Fruit fly (Drosophila melanogaster) whole organism, wandering third instar larva: Measurements from ENCODE around the gene Nf-YA.

Experiments
- Abd-B ChIP-seq: fragments of >200 bp; optimal IDR thresholded peaks from 2 replicates; lab custom pipeline; 2017; ENCODE audit warnings: missing biosample characterization, missing genetic modification characterization
- CG32264 ChIP-seq: fragments of 200-800 bp; sonication (Bioruptor generic); optimal IDR thresholded peaks from 2 replicates; lab custom pipeline; 2016; ENCODE audit warnings: missing biosample characterization, missing genetic modification characterization
- CG9705 ChIP-seq: fragments of 200-800 bp; sonication (Bioruptor generic); optimal IDR thresholded peaks from 2 replicates; lab custom pipeline; 2018; ENCODE audit warnings: missing biosample characterization, mild to moderate bottlenecking, missing genetic modification characterization
- CrebA ChIP-seq: fragments of 200-800 bp; sonication (Bioruptor generic); optimal IDR thresholded peaks from 2 replicates; lab custom pipeline; 2016; ENCODE audit warnings: missing biosample characterization, mild to moderate bottlenecking, missing genetic modification characterization, borderline replicate concordance
- Dfd ChIP-seq: fragments of >200 bp; optimal IDR thresholded peaks from 2 replicates; lab custom pipeline; 2017; ENCODE audit warnings: missing biosample characterization, missing genetic modification characterization
- Dif ChIP-seq: fragments of 200-275, 200-300 bp; sonication (Bioruptor generic); optimal IDR thresholded peaks from 2 replicates; lab custom pipeline; 2018; ENCODE audit warnings: missing biosample characterization, missing genetic modification characterization; ENCODE audit not compliant: partially characterized antibody
- GATAd ChIP-seq: sonication (Bioruptor generic); optimal IDR thresholded peaks from 2 replicates; lab custom pipeline; 2016; ENCODE audit warnings: missing biosample characterization, missing genetic modification characterization
- HLH106 ChIP-seq: fragments of 200-800 bp; optimal IDR thresholded peaks from 3 replicates; lab custom pipeline; 2019; ENCODE audit warnings: missing biosample characterization, mild to moderate bottlenecking, missing genetic modification characterization, moderate library complexity
- Hnf4 ChIP-seq: fragments of 200-800 bp; sonication (Bioruptor generic); optimal IDR thresholded peaks from 2 replicates; lab custom pipeline; 2016; ENCODE audit warnings: missing biosample characterization, mild to moderate bottlenecking, missing genetic modification characterization
- Hr78 ChIP-seq: fragments of >200 bp; optimal IDR thresholded peaks from 2 replicates; lab custom pipeline; 2017; ENCODE audit warnings: missing biosample characterization, missing genetic modification characterization
- Hr83 ChIP-seq: fragments of 200-300 bp; sonication (Bioruptor generic); optimal IDR thresholded peaks from 2 replicates; lab custom pipeline; 2016; ENCODE audit warnings: missing biosample characterization, mild to moderate bottlenecking, missing genetic modification characterization, moderate library complexity; ENCODE audit not compliant: poor library complexity, severe bottlenecking
- Jra ChIP-seq: sonication (Bioruptor generic); optimal IDR thresholded peaks from 2 replicates; lab custom pipeline; 2016; ENCODE audit warnings: missing biosample characterization, missing genetic modification characterization
- Mio ChIP-seq: sonication (Bioruptor generic); optimal IDR thresholded peaks from 2 replicates; lab custom pipeline; 2016; ENCODE audit warnings: missing biosample characterization, missing genetic modification characterization
- Myc ChIP-seq: fragments of >200 bp; optimal IDR thresholded peaks from 2 replicates; lab custom pipeline; 2017
- N ChIP-seq: fragments of >200 bp; optimal IDR thresholded peaks from 2 replicates; lab custom pipeline; 2018; ENCODE audit warnings: missing biosample characterization, missing external identifiers, missing genetic modification characterization
- OdsH ChIP-seq: fragments of 200-800 bp; sonication (Bioruptor generic); optimal IDR thresholded peaks from 2 replicates; lab custom pipeline; 2016; ENCODE audit warnings: missing biosample characterization, mild to moderate bottlenecking, missing genetic modification characterization
- Rel ChIP-seq, 2 experiments: fragments of 200-800 bp; sonication (Bioruptor generic) in 1 of 2; optimal IDR thresholded peaks; 2 replicates in 1 of 2; 3 replicates in 1 of 2; lab custom pipeline; 2016 to 2019; ENCODE audit warnings: mild to moderate bottlenecking in 2 of 2, missing biosample characterization in 2 of 2, missing genetic modification characterization in 2 of 2, moderate library complexity in 1 of 2
- Sp1 ChIP-seq: fragments of 200-800 bp; sonication (Bioruptor generic); optimal IDR thresholded peaks from 3 replicates; lab custom pipeline; 2019; ENCODE audit warnings: missing biosample characterization, mild to moderate bottlenecking, missing genetic modification characterization, moderate library complexity
- Vsx2 ChIP-seq: fragments of 200-300, 225-300 bp; sonication (Bioruptor generic); optimal IDR thresholded peaks from 2 replicates; lab custom pipeline; 2018; ENCODE audit warnings: missing biosample characterization, missing genetic modification characterization; ENCODE audit not compliant: partially characterized antibody
- br ChIP-seq: fragments of 200-800 bp; sonication (Bioruptor generic); optimal IDR thresholded peaks from 2 replicates; lab custom pipeline; 2016; ENCODE audit warnings: missing biosample characterization, missing genetic modification characterization
- brk ChIP-seq: fragments of 200-800 bp; sonication (Bioruptor generic); optimal IDR thresholded peaks from 2 replicates; lab custom pipeline; 2016; ENCODE audit warnings: missing biosample characterization, mild to moderate bottlenecking, missing genetic modification characterization
- dl ChIP-seq, 2 experiments: fragments of 175-275, 200-275 bp in 1 of 2; fragments of 200-275 bp in 1 of 2; sonication (Bioruptor generic); optimal IDR thresholded peaks; lab custom pipeline; 2018; ENCODE audit warnings: mild to moderate bottlenecking in 2 of 2, missing biosample characterization in 2 of 2, missing genetic modification characterization in 2 of 2, moderate library complexity in 2 of 2; ENCODE audit not compliant: partially characterized antibody in 2 of 2, insufficient read depth in 1 of 2
- dmrt93B ChIP-seq: fragments of 200-800 bp; sonication (Bioruptor generic); optimal IDR thresholded peaks from 2 replicates; lab custom pipeline; 2018; ENCODE audit warnings: missing biosample characterization, mild to moderate bottlenecking, missing genetic modification characterization
- dsf ChIP-seq: sonication (Bioruptor generic); optimal IDR thresholded peaks from 2 replicates; lab custom pipeline; 2016; ENCODE audit warnings: missing biosample characterization, missing genetic modification characterization, borderline replicate concordance
- ey ChIP-seq: fragments of 200-800 bp; sonication (Bioruptor generic); optimal IDR thresholded peaks from 2 replicates; lab custom pipeline; 2016; ENCODE audit warnings: missing biosample characterization, missing genetic modification characterization
- foxo ChIP-seq, 2 experiments: fragments of 200-800 bp; sonication (Bioruptor generic); optimal IDR thresholded peaks; 2 replicates in 1 of 2; 3 replicates in 1 of 2; lab custom pipeline; 2016 to 2017; ENCODE audit warnings: missing biosample characterization in 2 of 2, missing genetic modification characterization in 2 of 2
- fru ChIP-seq: fragments of 200-800 bp; sonication (Bioruptor generic); optimal IDR thresholded peaks from 3 replicates; lab custom pipeline; 2016; ENCODE audit warnings: missing biosample characterization, mild to moderate bottlenecking, missing genetic modification characterization
- h ChIP-seq: fragments of 200-800 bp; sonication (Bioruptor generic); optimal IDR thresholded peaks from 3 replicates; lab custom pipeline; 2016; ENCODE audit warnings: missing biosample characterization, mild to moderate bottlenecking, missing genetic modification characterization
- jim ChIP-seq: fragments of 175-275, 200-325 bp; sonication (Bioruptor generic); optimal IDR thresholded peaks from 2 replicates; lab custom pipeline; 2016; ENCODE audit warnings: missing biosample characterization, mild to moderate bottlenecking, missing genetic modification characterization
- lola ChIP-seq: fragments of >200 bp; optimal IDR thresholded peaks from 2 replicates; lab custom pipeline; 2017; ENCODE audit warnings: missing biosample characterization, missing genetic modification characterization
- pan ChIP-seq: fragments of >200 bp; optimal IDR thresholded peaks from 2 replicates; lab custom pipeline; 2017
- psq ChIP-seq: fragments of 200-800 bp; sonication (Bioruptor generic); optimal IDR thresholded peaks from 3 replicates; lab custom pipeline; 2017; ENCODE audit warnings: missing biosample characterization, mild to moderate bottlenecking, missing genetic modification characterization, moderate library complexity
- rgr ChIP-seq: fragments of 200-800 bp; sonication (Bioruptor generic); optimal IDR thresholded peaks from 3 replicates; lab custom pipeline; 2016; ENCODE audit warnings: missing biosample characterization, mild to moderate bottlenecking, missing genetic modification characterization
- sage ChIP-seq: fragments of 200-800 bp; sonication (Bioruptor generic); optimal IDR thresholded peaks from 2 replicates; lab custom pipeline; 2016; ENCODE audit warnings: missing biosample characterization, mild to moderate bottlenecking, missing genetic modification characterization
- sv ChIP-seq: fragments of 200-800 bp; sonication (Bioruptor generic); optimal IDR thresholded peaks from 3 replicates; lab custom pipeline; 2016; ENCODE audit warnings: missing biosample characterization, missing genetic modification characterization
- tai ChIP-seq: sonication (Bioruptor generic); optimal IDR thresholded peaks from 2 replicates; lab custom pipeline; 2016; ENCODE audit warnings: missing biosample characterization, missing genetic modification characterization
- usp ChIP-seq: fragments of >200 bp; optimal IDR thresholded peaks from 2 replicates; lab custom pipeline; 2017; ENCODE audit warnings: missing biosample characterization, missing genetic modification characterization
- woc ChIP-seq: sonication (Bioruptor generic); optimal IDR thresholded peaks from 2 replicates; lab custom pipeline; 2016; ENCODE audit warnings: missing biosample characterization, mild to moderate bottlenecking, missing genetic modification characterization

Gene Nf-YA

dm6 chr3L:9462794-9463193, 20.7 kb upstream of the Nf-YA start:
- TF ChIP-seq dmrt93B (GFP tag; lab: Kevin White, UChicago) (no peak), pan (no peak), Dfd (GFP tag; lab: Kevin White, UChicago) (no peak), foxo (GFP tag; optimal IDR thresholded peaks at IDR 0.05; lab: Kevin White, UChicago) (no peak), Sp1 (GFP tag; lab: Kevin White, UChicago) (no peak), OdsH (GFP tag; lab: Kevin White, UChicago) (no peak), sv (GFP tag; lab: Kevin White, UChicago) (no peak), Abd-B (GFP tag; lab: Kevin White, UChicago) (no peak)

dm6 chr3L:9462247-9462769, 20.2 kb upstream of the Nf-YA start:
- TF ChIP-seq HLH106 (tag; lab: Kevin White, UChicago) (peak; percentile 88), Vsx2 (GFP tag; lab: Kevin White, UChicago) (no peak), rgr (peak; percentile 73), Dif (GFP tag; lab: Kevin White, UChicago) (no peak), Jra (peak; percentile 24), psq (GFP tag; lab: Kevin White, UChicago) (peak; percentile 61), brk (peak; percentile 84), Abd-B (GFP tag; lab: Kevin White, UChicago) (no peak), jim (GFP tag; lab: Kevin White, UChicago) (no peak), fru (peak; percentile 89), foxo (GFP tag; optimal IDR thresholded peaks at IDR 0.05; lab: Kevin White, UChicago) (peak; percentile 0 to 86), dl (GFP tag; optimal IDR thresholded peaks at IDR 0.05; lab: Kevin White, UChicago; ENCODE audit: insufficient read depth in 1 of 2, partially characterized antibody in 2 of 2) (no peak), h (GFP tag; lab: Kevin White, UChicago) (peak; percentile 89), Sp1 (GFP tag; lab: Kevin White, UChicago) (peak; percentile 94), Hr83 (no peak), pan (no peak), CG9705 (peak; percentile 81), N (GFP tag; lab: Kevin White, UChicago) (no peak), lola (no peak), GATAd (GFP tag; lab: Kevin White, UChicago) (no peak), Mio (no peak), tai (GFP tag; lab: Kevin White, UChicago) (peak; percentile 61), Myc (no peak), Dfd (GFP tag; lab: Kevin White, UChicago) (no peak), CrebA (no peak), ey (GFP tag; lab: Kevin White, UChicago) (peak; percentile 76), dsf (GFP tag; lab: Kevin White, UChicago) (peak; percentile 26), sv (GFP tag; lab: Kevin White, UChicago) (peak; percentile 70), dmrt93B (GFP tag; lab: Kevin White, UChicago) (peak; percentile 79), br (GFP tag; lab: Kevin White, UChicago) (peak; percentile 83), Rel (GFP tag; optimal IDR thresholded peaks at IDR 0.05; lab: Kevin White, UChicago) (no peak), Rel (tag; optimal IDR thresholded peaks at IDR 0.05; lab: Kevin White, UChicago) (peak; percentile 61), CG32264 (GFP tag; lab: Kevin White, UChicago) (peak; percentile 50), Hr78 (GFP tag; lab: Kevin White, UChicago) (no peak), woc (GFP tag; lab: Kevin White, UChicago) (peak; percentile 89), Hnf4 (GFP tag; lab: Kevin White, UChicago) (peak; percentile 62), usp (GFP tag; lab: Kevin White, UChicago) (no peak), sage (GFP tag; lab: Kevin White, UChicago) (peak; percentile 82), OdsH (GFP tag; lab: Kevin White, UChicago) (peak; percentile 78)
